Worm (Caenorhabditis elegans) whole organism, mixed stage, embryonic: ENCODE results near the gene atic-1.
A peak's percentile ranks its signal among the peaks of the same experiment; 100 is the strongest.

Experiments used
- M03D4.4 ChIP-seq: sonication (generic microtip); optimal IDR thresholded peaks from 2 replicates; lab custom pipeline; 2017; ENCODE audit warnings: mild to moderate bottlenecking, missing genetic modification characterization, missing compliant biosample characterization
- bed-3 ChIP-seq: fragments of 200-800 bp; sonication (Bioruptor generic); optimal IDR thresholded peaks from 3 replicates; lab custom pipeline; 2018; ENCODE audit warnings: mild to moderate bottlenecking, missing genetic modification characterization, moderate library complexity, missing compliant biosample characterization
- blmp-1 ChIP-seq: fragments of 150-350 bp; optimal IDR thresholded peaks from 2 replicates; lab custom pipeline; 2014; ENCODE audit warnings: missing biosample characterization, missing genetic modification characterization
- ceh-39 ChIP-seq: fragments of 150-350 bp; optimal IDR thresholded peaks from 2 replicates; lab custom pipeline; 2014; ENCODE audit warnings: missing biosample characterization, missing genetic modification characterization
- ceh-43 ChIP-seq: fragments of 200-800 bp; sonication (Bioruptor generic); optimal IDR thresholded peaks from 2 replicates; lab custom pipeline; 2018; ENCODE audit warnings: mild to moderate bottlenecking, missing genetic modification characterization, moderate library complexity, missing compliant biosample characterization
- ceh-83 ChIP-seq: fragments of 200-800 bp; sonication (Bioruptor generic); optimal IDR thresholded peaks from 2 replicates; lab custom pipeline; 2018; ENCODE audit warnings: mild to moderate bottlenecking, missing genetic modification characterization, missing compliant biosample characterization
- ces-1 ChIP-seq: fragments of 150-350 bp; optimal IDR thresholded peaks from 2 replicates; lab custom pipeline; 2014; ENCODE audit warnings: missing biosample characterization, missing genetic modification reagents, missing genetic modification characterization
- cnd-1 ChIP-seq: fragments of 200-800 bp; sonication (Bioruptor generic); optimal IDR thresholded peaks from 2 replicates; lab custom pipeline; 2018; ENCODE audit warnings: mild to moderate bottlenecking, missing genetic modification characterization, missing compliant biosample characterization
- elt-1 ChIP-seq: sonication (generic microtip); optimal IDR thresholded peaks from 2 replicates; lab custom pipeline; 2017; ENCODE audit warnings: missing genetic modification characterization, mild to moderate bottlenecking, missing compliant biosample characterization, antibody characterized with exemption, moderate library complexity, borderline replicate concordance; ENCODE audit not compliant: insufficient read depth
- elt-3 ChIP-seq: fragments of 150-350 bp; optimal IDR thresholded peaks from 2 replicates; lab custom pipeline; 2014; ENCODE audit warnings: missing biosample characterization, missing genetic modification characterization
- flh-1 ChIP-seq: fragments of 200-800 bp; sonication (Bioruptor generic); optimal IDR thresholded peaks from 2 replicates; lab custom pipeline; 2018; ENCODE audit warnings: mild to moderate bottlenecking, missing genetic modification characterization, moderate library complexity, missing compliant biosample characterization
- ham-2 ChIP-seq: fragments of 200-800 bp; sonication (Bioruptor generic); optimal IDR thresholded peaks from 2 replicates; lab custom pipeline; 2018; ENCODE audit warnings: mild to moderate bottlenecking, missing genetic modification characterization, missing compliant biosample characterization
- hlh-1 ChIP-seq: fragments of 150-350 bp; optimal IDR thresholded peaks from 2 replicates; lab custom pipeline; 2014; ENCODE audit warnings: missing biosample characterization, missing genetic modification reagents, missing genetic modification characterization
- lin-13 ChIP-seq: fragments of 150-350 bp; optimal IDR thresholded peaks from 2 replicates; lab custom pipeline; 2014; ENCODE audit warnings: missing biosample characterization, missing genetic modification characterization
- lin-32 ChIP-seq: fragments of 200-800 bp; sonication (Bioruptor generic); optimal IDR thresholded peaks from 2 replicates; lab custom pipeline; 2018; ENCODE audit warnings: mild to moderate bottlenecking, missing genetic modification characterization, missing compliant biosample characterization
- lsy-2 ChIP-seq: fragments of 150-350 bp; optimal IDR thresholded peaks from 2 replicates; lab custom pipeline; 2014; ENCODE audit warnings: missing biosample characterization, missing genetic modification characterization
- mab-5 ChIP-seq: fragments of 150-350 bp; optimal IDR thresholded peaks from 2 replicates; lab custom pipeline; 2014; ENCODE audit warnings: missing biosample characterization, missing genetic modification characterization
- mep-1 ChIP-seq: fragments of 150-350 bp; optimal IDR thresholded peaks from 2 replicates; lab custom pipeline; 2017; ENCODE audit warnings: missing biosample characterization, missing genetic modification reagents, missing genetic modification characterization, inconsistent platforms
- mls-2 ChIP-seq: sonication (generic microtip); optimal IDR thresholded peaks from 2 replicates; lab custom pipeline; 2016; ENCODE audit warnings: mild to moderate bottlenecking, missing genetic modification characterization, moderate library complexity, missing compliant biosample characterization
- nhr-12 ChIP-seq: fragments of 150-350 bp; optimal IDR thresholded peaks from 2 replicates; lab custom pipeline; 2014; ENCODE audit warnings: missing biosample characterization, missing genetic modification characterization
- nhr-2 ChIP-seq: fragments of 150-350 bp; optimal IDR thresholded peaks from 2 replicates; lab custom pipeline; 2014; ENCODE audit warnings: missing biosample characterization, missing genetic modification characterization
- nhr-237 ChIP-seq: fragments of 150-350 bp; optimal IDR thresholded peaks from 2 replicates; lab custom pipeline; 2014; ENCODE audit warnings: missing biosample characterization, missing genetic modification characterization
- nhr-28 ChIP-seq: fragments of 150-350 bp; optimal IDR thresholded peaks from 2 replicates; lab custom pipeline; 2014; ENCODE audit warnings: missing biosample characterization, missing genetic modification characterization
- nhr-76 ChIP-seq: sonication (generic microtip); optimal IDR thresholded peaks from 2 replicates; lab custom pipeline; 2017; ENCODE audit warnings: missing biosample characterization, missing genetic modification characterization
- pha-4 ChIP-seq: fragments of 150-350 bp; optimal IDR thresholded peaks from 2 replicates; lab custom pipeline; 2018; ENCODE audit warnings: missing biosample characterization, missing genetic modification reagents, missing genetic modification characterization
- sem-2 ChIP-seq: fragments of 200-800 bp; sonication (Bioruptor generic); optimal IDR thresholded peaks from 2 replicates; lab custom pipeline; 2018; ENCODE audit warnings: mild to moderate bottlenecking, missing genetic modification characterization, missing compliant biosample characterization
- snpc-4 ChIP-seq: fragments of 150-350 bp; optimal IDR thresholded peaks from 2 replicates; lab custom pipeline; 2014; ENCODE audit warnings: missing biosample characterization, missing genetic modification characterization
- sptf-1 ChIP-seq: sonication (generic microtip); optimal IDR thresholded peaks from 2 replicates; lab custom pipeline; 2017; ENCODE audit warnings: mild to moderate bottlenecking, missing genetic modification characterization, moderate library complexity, missing compliant biosample characterization
- unc-120 ChIP-seq: sonication (generic microtip); optimal IDR thresholded peaks from 2 replicates; lab custom pipeline; 2017; ENCODE audit warnings: missing genetic modification characterization, missing compliant biosample characterization; ENCODE audit not compliant: poor library complexity, severe bottlenecking
- unc-39 ChIP-seq: fragments of 150-350 bp; optimal IDR thresholded peaks from 2 replicates; lab custom pipeline; 2014; ENCODE audit warnings: missing biosample characterization, missing genetic modification characterization
- unc-62 ChIP-seq: fragments of 150-350 bp; optimal IDR thresholded peaks from 2 replicates; lab custom pipeline; 2014; ENCODE audit warnings: missing biosample characterization, missing genetic modification reagents, missing genetic modification characterization
- zip-8 ChIP-seq: fragments of 150-350 bp; optimal IDR thresholded peaks from 2 replicates; lab custom pipeline; 2014; ENCODE audit warnings: missing biosample characterization, missing genetic modification characterization
- ztf-11 ChIP-seq: fragments of 150-350 bp; optimal IDR thresholded peaks from 2 replicates; lab custom pipeline; 2014; ENCODE audit warnings: missing biosample characterization, missing genetic modification characterization

Gene atic-1

ce11 chrIV:7902221-7902904 lies 20.5 kb downstream of the atic-1 start, which contains the start of gene arp-11:
Gene arp-11 (minus strand): TSS chrIV:7902271.
- no peak for TF ChIP-seq elt-3 (tag; lab: Kevin White, UChicago)
- TF ChIP-seq elt-1: no peak
- TF ChIP-seq lin-32: no peak
- TF ChIP-seq pha-4 (tag; lab: Kevin White, UChicago): peak; percentile 37
- TF ChIP-seq nhr-76: no peak
- TF ChIP-seq ceh-43: no peak
- no peak for TF ChIP-seq snpc-4
- no peak for TF ChIP-seq sem-2 (GFP tag; lab: Kevin White, UChicago)
- TF ChIP-seq hlh-1 (tag; lab: Kevin White, UChicago): no peak
- no peak for TF ChIP-seq unc-39 (tag; lab: Kevin White, UChicago)
- peak; percentile 25 for TF ChIP-seq unc-120
- TF ChIP-seq unc-62 (GFP tag; lab: Kevin White, UChicago): no peak
- TF ChIP-seq nhr-237 (tag; lab: Kevin White, UChicago): peak; percentile 55
- no peak for TF ChIP-seq bed-3 (GFP tag; lab: Kevin White, UChicago)
- no peak for TF ChIP-seq cnd-1 (tag; lab: Kevin White, UChicago)
- no peak for TF ChIP-seq sptf-1 (tag; lab: Kevin White, UChicago)
- TF ChIP-seq mep-1 (tag; lab: Kevin White, UChicago): peak; percentile 71
- TF ChIP-seq ztf-11 (tag; lab: Kevin White, UChicago): no peak
- peak; percentile 49 for TF ChIP-seq ces-1 (GFP tag; lab: Kevin White, UChicago)
- TF ChIP-seq mls-2 (tag; lab: Kevin White, UChicago): no peak
- peak; percentile 96 for TF ChIP-seq lsy-2
- no peak for TF ChIP-seq M03D4.4 (tag; lab: Kevin White, UChicago)
- no peak for TF ChIP-seq ceh-83
- TF ChIP-seq nhr-28: no peak
- TF ChIP-seq lin-13 (tag; lab: Kevin White, UChicago): no peak
- no peak for TF ChIP-seq nhr-2 (tag; lab: Kevin White, UChicago)
- TF ChIP-seq zip-8 (tag; lab: Kevin White, UChicago): no peak
- no peak for TF ChIP-seq nhr-12
- TF ChIP-seq ham-2 (GFP tag; lab: Kevin White, UChicago): no peak
- no peak for TF ChIP-seq blmp-1 (tag; lab: Kevin White, UChicago)

- no peak for TF ChIP-seq sptf-1 (tag; lab: Kevin White, UChicago)
- peak; percentile 30 for TF ChIP-seq hlh-1 (tag; lab: Kevin White, UChicago)
- no peak for TF ChIP-seq unc-62 (GFP tag; lab: Kevin White, UChicago)
- TF ChIP-seq ces-1 (GFP tag; lab: Kevin White, UChicago): peak; percentile 52
Measured at ce11 chrIV:7903359-7903758, 21.5 kb downstream of the atic-1 start, which contains the start of gene C49H3.6. Gene C49H3.6 (plus strand): TSS chrIV:7903738.

- TF ChIP-seq ham-2 (GFP tag; lab: Kevin White, UChicago): no peak
- TF ChIP-seq unc-62 (GFP tag; lab: Kevin White, UChicago): no peak
- TF ChIP-seq nhr-2 (tag; lab: Kevin White, UChicago): no peak
- no peak for TF ChIP-seq unc-120
- TF ChIP-seq mab-5 (tag; lab: Kevin White, UChicago): no peak
- no peak for TF ChIP-seq nhr-28
- no peak for TF ChIP-seq mep-1 (tag; lab: Kevin White, UChicago)
- TF ChIP-seq flh-1: no peak
- TF ChIP-seq sem-2 (GFP tag; lab: Kevin White, UChicago): no peak
- no peak for TF ChIP-seq zip-8 (tag; lab: Kevin White, UChicago)
- TF ChIP-seq nhr-237 (tag; lab: Kevin White, UChicago): no peak
Measured at ce11 chrIV:7906643-7907042, 24.8 kb downstream of the atic-1 start.

ce11 chrIV:7909455-7910141 lies 27.8 kb downstream of the atic-1 start:
- TF ChIP-seq unc-39 (tag; lab: Kevin White, UChicago) (no peak), lin-13 (tag; lab: Kevin White, UChicago) (no peak), elt-3 (tag; lab: Kevin White, UChicago) (no peak), sptf-1 (tag; lab: Kevin White, UChicago) (no peak), ztf-11 (tag; lab: Kevin White, UChicago) (no peak), ham-2 (GFP tag; lab: Kevin White, UChicago) (no peak), snpc-4 (no peak), lin-32 (no peak), hlh-1 (tag; lab: Kevin White, UChicago) (peak; percentile 19), zip-8 (tag; lab: Kevin White, UChicago) (no peak), sem-2 (GFP tag; lab: Kevin White, UChicago) (no peak), ceh-39 (no peak), nhr-76 (no peak), unc-62 (GFP tag; lab: Kevin White, UChicago) (no peak), lsy-2 (peak; percentile 65), mep-1 (tag; lab: Kevin White, UChicago) (peak; percentile 65), cnd-1 (tag; lab: Kevin White, UChicago) (no peak), flh-1 (no peak), ces-1 (GFP tag; lab: Kevin White, UChicago) (peak; percentile 8)
